Fruit fly (Drosophila melanogaster) whole organism, embryonic: Measurements from ENCODE around the gene temp.

Experiments
- Adf1 ChIP-seq: fragments of 200-800 bp; sonication (Bioruptor generic); IDR thresholded peaks from 2 replicates; pipeline ENCODE4 v1.3.6; 2022; ENCODE audit warnings: missing biosample characterization, missing genetic modification characterization
- Atf-2 ChIP-seq: fragments of 200-800 bp; sonication (Bioruptor generic); optimal IDR thresholded peaks from 2 replicates; lab custom pipeline; 2016; ENCODE audit warnings: missing biosample characterization, missing genetic modification characterization
- Atf3 ChIP-seq: fragments of 200-800 bp; sonication (Bioruptor generic); optimal IDR thresholded peaks from 3 replicates; lab custom pipeline; 2016; ENCODE audit warnings: missing biosample characterization, missing genetic modification characterization
- CG10147 ChIP-seq: fragments of 200-800 bp; sonication (Bioruptor generic); optimal IDR thresholded peaks from 2 replicates; lab custom pipeline; 2019; ENCODE audit warnings: missing biosample characterization, mild to moderate bottlenecking, missing genetic modification characterization, moderate library complexity
- CG1024 ChIP-seq: fragments of 200-800 bp; sonication (Bioruptor generic); IDR thresholded peaks from 2 replicates; pipeline ENCODE4 v1.3.6; 2022; ENCODE audit warnings: missing biosample characterization, missing genetic modification characterization
- CG10959 ChIP-seq: fragments of 200-800 bp; sonication (Bioruptor generic); IDR thresholded peaks from 2 replicates; pipeline ENCODE4 v1.3.6; 2022; ENCODE audit warnings: missing biosample characterization, missing genetic modification characterization
- CG11456 ChIP-seq: fragments of 200-800 bp; sonication (Bioruptor generic); IDR thresholded peaks from 3 replicates; pipeline ENCODE4 v1.3.6; 2022; ENCODE audit warnings: missing biosample characterization, missing genetic modification characterization
- CG13424 ChIP-seq: fragments of 200-800 bp; sonication (Bioruptor generic); optimal IDR thresholded peaks from 2 replicates; lab custom pipeline; 2019; ENCODE audit warnings: missing biosample characterization, mild to moderate bottlenecking, missing genetic modification characterization, moderate library complexity
- CG14710 ChIP-seq: fragments of 200-800 bp; sonication (Bioruptor generic); optimal IDR thresholded peaks from 3 replicates; lab custom pipeline; 2019; ENCODE audit warnings: missing biosample characterization, mild to moderate bottlenecking, missing genetic modification characterization, moderate library complexity
- CG15011 ChIP-seq: fragments of 200-800 bp; sonication (Bioruptor generic); optimal IDR thresholded peaks from 3 replicates; lab custom pipeline; 2018; ENCODE audit warnings: missing biosample characterization, mild to moderate bottlenecking, missing genetic modification characterization
- CG18599 ChIP-seq: fragments of 200-800 bp; sonication (Bioruptor generic); optimal IDR thresholded peaks from 3 replicates; lab custom pipeline; 2017; ENCODE audit warnings: missing biosample characterization, missing genetic modification characterization, mild to moderate bottlenecking, moderate library complexity, missing genetic modification reagents
- CG30431 ChIP-seq: fragments of 200-800 bp; sonication (Bioruptor generic); optimal IDR thresholded peaks from 2 replicates; lab custom pipeline; 2017; ENCODE audit warnings: missing biosample characterization, missing genetic modification characterization
- CG3163 ChIP-seq: fragments of 200-800 bp; sonication (Bioruptor generic); optimal IDR thresholded peaks from 3 replicates; lab custom pipeline; 2016; ENCODE audit warnings: missing biosample characterization, missing genetic modification characterization
- CG33213 ChIP-seq: fragments of 200-800 bp; sonication (Bioruptor generic); optimal IDR thresholded peaks from 3 replicates; lab custom pipeline; 2016; ENCODE audit warnings: missing biosample characterization, missing genetic modification characterization
- CG34224 ChIP-seq: fragments of 200-800 bp; sonication (Bioruptor generic); IDR thresholded peaks from 3 replicates; pipeline ENCODE4 v1.3.6; 2022; ENCODE audit warnings: missing biosample characterization, missing genetic modification characterization; ENCODE audit not compliant: partially characterized antibody
- CG3995 ChIP-seq: fragments of 200-800 bp; sonication (Bioruptor generic); optimal IDR thresholded peaks from 3 replicates; lab custom pipeline; 2016; ENCODE audit warnings: missing biosample characterization, missing genetic modification characterization
- CG4328 ChIP-seq: fragments of 200-800 bp; sonication (Bioruptor generic); optimal IDR thresholded peaks from 3 replicates; lab custom pipeline; 2017; ENCODE audit warnings: missing biosample characterization, missing genetic modification reagents, missing genetic modification characterization
- CG4360 ChIP-seq: fragments of 200-800 bp; sonication (Bioruptor generic); IDR thresholded peaks from 2 replicates; pipeline ENCODE4 v1.3.6; 2022; ENCODE audit warnings: missing biosample characterization, missing genetic modification characterization
- CG6791 ChIP-seq: fragments of 200-800 bp; sonication (Bioruptor generic); IDR thresholded peaks from 3 replicates; pipeline ENCODE4 v1.3.6; 2022; ENCODE audit warnings: missing biosample characterization, missing genetic modification characterization; ENCODE audit not compliant: partially characterized antibody
- CG8359 ChIP-seq: fragments of 200-800 bp; sonication (Bioruptor generic); optimal IDR thresholded peaks from 2 replicates; lab custom pipeline; 2017; ENCODE audit warnings: missing biosample characterization, mild to moderate bottlenecking, missing genetic modification characterization, borderline replicate concordance
- CG8944 ChIP-seq: fragments of 200-800 bp; sonication (Bioruptor generic); optimal IDR thresholded peaks from 3 replicates; lab custom pipeline; 2016; ENCODE audit warnings: missing biosample characterization, missing genetic modification characterization
- CG9215 ChIP-seq: fragments of 200-800 bp; sonication (Bioruptor generic); IDR thresholded peaks from 2 replicates; pipeline ENCODE4 v1.3.6; 2022; ENCODE audit warnings: missing biosample characterization, missing genetic modification characterization
- CG9797 ChIP-seq: fragments of 200-800 bp; sonication (Bioruptor generic); optimal IDR thresholded peaks from 3 replicates; lab custom pipeline; 2018; ENCODE audit warnings: missing biosample characterization, mild to moderate bottlenecking, missing genetic modification characterization
- Dbx ChIP-seq: fragments of 200-800 bp; sonication (Bioruptor generic); IDR thresholded peaks from 3 replicates; pipeline ENCODE4 v1.3.6; 2022; ENCODE audit warnings: missing biosample characterization, missing genetic modification characterization
- Eip74EF ChIP-seq, 2 experiments: fragments of 200-800 bp in 1 of 2; fragments of >200 bp in 1 of 2; sonication (Bioruptor generic) in 1 of 2; optimal IDR thresholded peaks; 2 replicates each; lab custom pipeline; 2017 to 2019; ENCODE audit warnings: missing biosample characterization in 2 of 2, missing genetic modification characterization in 2 of 2, mild to moderate bottlenecking in 1 of 2, moderate library complexity in 1 of 2
- H15 ChIP-seq: fragments of 200-800 bp; sonication (Bioruptor generic); IDR thresholded peaks from 3 replicates; pipeline ENCODE4 v1.3.6; 2022; ENCODE audit warnings: missing biosample characterization, missing genetic modification characterization
- HLH3B ChIP-seq: fragments of 200-800 bp; sonication (Bioruptor generic); IDR thresholded peaks from 2 replicates; pipeline ENCODE4 v1.3.6; 2022; ENCODE audit warnings: missing biosample characterization, missing genetic modification characterization
- HLH54F ChIP-seq: fragments of 200-800 bp; sonication (Bioruptor generic); optimal IDR thresholded peaks from 3 replicates; lab custom pipeline; 2016; ENCODE audit warnings: missing biosample characterization, missing genetic modification characterization
- Hey ChIP-seq: fragments of 200-800 bp; sonication (Bioruptor generic); optimal IDR thresholded peaks from 3 replicates; lab custom pipeline; 2018; ENCODE audit warnings: missing biosample characterization, mild to moderate bottlenecking, missing genetic modification characterization
- Mrtf ChIP-seq: fragments of 200-800 bp; sonication (Bioruptor generic); IDR thresholded peaks from 3 replicates; pipeline ENCODE4 v1.3.6; 2022; ENCODE audit warnings: missing biosample characterization, missing genetic modification characterization
- Scr ChIP-seq: fragments of 200-800 bp; sonication (Bioruptor generic); IDR thresholded peaks from 2 replicates; pipeline ENCODE4 v1.3.6; 2022; ENCODE audit warnings: missing biosample characterization, missing genetic modification characterization; ENCODE audit not compliant: partially characterized antibody
- Sry-β ChIP-seq: fragments of 200-800 bp; sonication (Bioruptor generic); optimal IDR thresholded peaks from 2 replicates; lab custom pipeline; 2018; ENCODE audit warnings: missing biosample characterization, mild to moderate bottlenecking, missing genetic modification characterization, moderate library complexity
- Taf1 ChIP-seq: fragments of 200-800 bp; sonication (Bioruptor generic); IDR thresholded peaks from 2 replicates; pipeline ENCODE4 v1.3.6; 2022; ENCODE audit warnings: missing biosample characterization, missing genetic modification characterization
- Trl ChIP-seq, 3 experiments: fragments of >200 bp in 2 of 3; fragments of 200-800 bp in 1 of 3; sonication (Bioruptor generic) in 1 of 3; optimal IDR thresholded peaks; 2 replicates in 1 of 3; 3 replicates in 2 of 3; lab custom pipeline; 2016 to 2017; ENCODE audit warnings: missing biosample characterization in 1 of 3, missing genetic modification characterization in 1 of 3
- btn ChIP-seq: fragments of 200-800 bp; sonication (Bioruptor generic); optimal IDR thresholded peaks from 2 replicates; lab custom pipeline; 2016; ENCODE audit warnings: missing biosample characterization, missing genetic modification characterization
- cad ChIP-seq: fragments of >200 bp; optimal IDR thresholded peaks from 2 replicates; lab custom pipeline; 2017; ENCODE audit warnings: missing biosample characterization, missing genetic modification characterization
- dati ChIP-seq: fragments of 200-800 bp; sonication (Bioruptor generic); IDR thresholded peaks from 2 replicates; pipeline ENCODE4 v1.3.6; 2022; ENCODE audit warnings: missing biosample characterization, missing genetic modification characterization
- gce ChIP-seq: fragments of 200-800 bp; sonication (Bioruptor generic); IDR thresholded peaks from 3 replicates; pipeline ENCODE4 v1.3.6; 2022; ENCODE audit warnings: missing biosample characterization, missing genetic modification characterization
- grau ChIP-seq: fragments of 200-800 bp; optimal IDR thresholded peaks from 3 replicates; lab custom pipeline; 2019; ENCODE audit warnings: missing biosample characterization, mild to moderate bottlenecking, missing genetic modification characterization, moderate library complexity
- her ChIP-seq: fragments of 200-800 bp; sonication (Bioruptor generic); optimal IDR thresholded peaks from 2 replicates; lab custom pipeline; 2016; ENCODE audit warnings: missing biosample characterization, missing genetic modification characterization
- schlank ChIP-seq: fragments of 200-800 bp; sonication (Bioruptor generic); optimal IDR thresholded peaks from 2 replicates; lab custom pipeline; 2018; ENCODE audit warnings: missing biosample characterization, mild to moderate bottlenecking, missing genetic modification characterization
- scrt ChIP-seq: fragments of 200-800 bp; sonication (Bioruptor generic); optimal IDR thresholded peaks from 2 replicates; lab custom pipeline; 2018; ENCODE audit warnings: missing biosample characterization, mild to moderate bottlenecking, missing genetic modification characterization, moderate library complexity
- sim ChIP-seq: fragments of 200-800 bp; sonication (Bioruptor generic); IDR thresholded peaks from 2 replicates; pipeline ENCODE4 v1.3.6; 2022; ENCODE audit warnings: missing biosample characterization, missing genetic modification characterization
- tgo ChIP-seq: fragments of 200-800 bp; sonication (Bioruptor generic); IDR thresholded peaks from 3 replicates; pipeline ENCODE4 v1.3.6; 2022; ENCODE audit warnings: missing biosample characterization, missing genetic modification characterization
- tll ChIP-seq, 2 experiments: fragments of 200-800 bp in 1 of 2; fragments of >200 bp in 1 of 2; sonication (Bioruptor generic) in 1 of 2; optimal IDR thresholded peaks; 2 replicates each; lab custom pipeline; 2017 to 2019; ENCODE audit warnings: missing biosample characterization in 2 of 2, missing genetic modification characterization in 2 of 2, mild to moderate bottlenecking in 1 of 2, moderate library complexity in 1 of 2
- twi ChIP-seq: fragments of 200-800 bp; optimal IDR thresholded peaks from 2 replicates; lab custom pipeline; 2019; ENCODE audit warnings: missing biosample characterization, mild to moderate bottlenecking, missing genetic modification characterization, moderate library complexity
- tx ChIP-seq: fragments of 200-800 bp; sonication (Bioruptor generic); optimal IDR thresholded peaks from 2 replicates; lab custom pipeline; 2016; ENCODE audit warnings: missing biosample characterization, missing genetic modification characterization
- wor ChIP-seq: fragments of 200-800 bp; sonication (Bioruptor generic); IDR thresholded peaks from 2 replicates; pipeline ENCODE4 v1.3.6; 2022; ENCODE audit warnings: missing biosample characterization, missing genetic modification characterization
- z ChIP-seq: fragments of 200-800 bp; sonication (Bioruptor generic); IDR thresholded peaks from 3 replicates; pipeline ENCODE4 v1.3.6; 2022; ENCODE audit warnings: missing biosample characterization, missing genetic modification characterization

Gene temp

dm6 chrX:2300293-2301068, 38.2 kb upstream of the temp start (continued):
- TF ChIP-seq Hey = peak; percentile 84
- TF ChIP-seq Atf-2 (GFP tag; lab: Kevin White, UChicago) = peak; percentile 89
- TF ChIP-seq CG9797 = peak; percentile 33
- TF ChIP-seq CG11456 = peak; percentile 97
- TF ChIP-seq CG3995 = peak; percentile 26
- peak; percentile 81 for TF ChIP-seq CG14710
- TF ChIP-seq Atf3 (GFP tag; lab: Kevin White, UChicago) = peak; percentile 92
- TF ChIP-seq Trl (optimal IDR thresholded peaks at IDR 0.05; lab: Kevin White, UChicago) = no peak
- TF ChIP-seq Trl (GFP tag; optimal IDR thresholded peaks at IDR 0.05; lab: Kevin White, UChicago) = peak; percentile 76
- TF ChIP-seq schlank (tag; lab: Kevin White, UChicago) = peak; percentile 94
- TF ChIP-seq Dbx (GFP tag; lab: Robert Waterston, UW) = peak; percentile 79
- peak; percentile 69 for TF ChIP-seq Sry-β (GFP tag; lab: Kevin White, UChicago)
- TF ChIP-seq tll (GFP tag; optimal IDR thresholded peaks at IDR 0.05; lab: Kevin White, UChicago) = peak in 1 of 2 experiments; percentile 38
- no peak for TF ChIP-seq CG6791
- peak; percentile 79 for TF ChIP-seq CG8359 (GFP tag; lab: Kevin White, UChicago)
- peak; percentile 91 for TF ChIP-seq CG8944
- TF ChIP-seq Adf1 (GFP tag; lab: Robert Waterston, UW) = peak; percentile 93
- TF ChIP-seq btn (GFP tag; lab: Kevin White, UChicago) = peak; percentile 89
- TF ChIP-seq twi (tag; lab: Kevin White, UChicago) = peak; percentile 91
- TF ChIP-seq CG3163 (GFP tag; lab: Kevin White, UChicago) = peak; percentile 64
- peak; percentile 93 for TF ChIP-seq CG13424 (tag; lab: Kevin White, UChicago)
- TF ChIP-seq z (GFP tag; lab: Robert Waterston, UW) = no peak
- TF ChIP-seq Eip74EF (GFP tag; optimal IDR thresholded peaks at IDR 0.05; lab: Kevin White, UChicago) = peak in 1 of 2 experiments; percentile 93
- peak; percentile 61 for TF ChIP-seq CG4328 (GFP tag; lab: Kevin White, UChicago)
- peak; percentile 89 for TF ChIP-seq Taf1 (GFP tag; lab: Robert Waterston, UW)
- peak; percentile 86 for TF ChIP-seq CG15011
- TF ChIP-seq tgo (GFP tag; lab: Robert Waterston, UW) = peak; percentile 96
- TF ChIP-seq tx (GFP tag; lab: Kevin White, UChicago) = peak; percentile 88
- peak; percentile 96 for TF ChIP-seq H15 (GFP tag; lab: Robert Waterston, UW)
- peak; percentile 90 for TF ChIP-seq HLH54F (GFP tag; lab: Kevin White, UChicago)
- peak; percentile 97 for TF ChIP-seq gce (GFP tag; lab: Robert Waterston, UW)
- peak; percentile 84 for TF ChIP-seq CG10147
- peak; percentile 97 for TF ChIP-seq HLH3B (GFP tag; lab: Robert Waterston, UW)
- TF ChIP-seq CG9215 (GFP tag; lab: Robert Waterston, UW) = peak; percentile 88
- peak; percentile 89 for TF ChIP-seq CG33213 (GFP tag; lab: Kevin White, UChicago)
- TF ChIP-seq sim = peak; percentile 93
- peak; percentile 86 for TF ChIP-seq scrt (GFP tag; lab: Kevin White, UChicago)
- peak; percentile 94 for TF ChIP-seq grau
- TF ChIP-seq cad (GFP tag; lab: Kevin White, UChicago) = no peak
- peak; percentile 90 for TF ChIP-seq CG10959 (GFP tag; lab: Robert Waterston, UW)
- peak; percentile 93 for TF ChIP-seq CG1024 (GFP tag; lab: Robert Waterston, UW)
- TF ChIP-seq wor (GFP tag; lab: Robert Waterston, UW) = peak; percentile 96
- no peak for TF ChIP-seq CG34224 (GFP tag; lab: Robert Waterston, UW)
- peak; percentile 96 for TF ChIP-seq CG30431
- TF ChIP-seq Scr (GFP tag; lab: Robert Waterston, UW) = no peak
- TF ChIP-seq Mrtf (GFP tag; lab: Robert Waterston, UW) = peak; percentile 96
- TF ChIP-seq CG4360 = peak; percentile 81
- TF ChIP-seq CG18599 (GFP tag; lab: Kevin White, UChicago) = peak; percentile 94
- peak; percentile 95 for TF ChIP-seq dati (GFP tag; lab: Robert Waterston, UW)
- peak; percentile 85 for TF ChIP-seq her (GFP tag; lab: Kevin White, UChicago)
